Fruit fly (Drosophila melanogaster): Measurements from ENCODE around the gene cact.
A peak's percentile ranks its signal among the peaks of the same experiment; 100 is the strongest.

cact gene

DNA sequence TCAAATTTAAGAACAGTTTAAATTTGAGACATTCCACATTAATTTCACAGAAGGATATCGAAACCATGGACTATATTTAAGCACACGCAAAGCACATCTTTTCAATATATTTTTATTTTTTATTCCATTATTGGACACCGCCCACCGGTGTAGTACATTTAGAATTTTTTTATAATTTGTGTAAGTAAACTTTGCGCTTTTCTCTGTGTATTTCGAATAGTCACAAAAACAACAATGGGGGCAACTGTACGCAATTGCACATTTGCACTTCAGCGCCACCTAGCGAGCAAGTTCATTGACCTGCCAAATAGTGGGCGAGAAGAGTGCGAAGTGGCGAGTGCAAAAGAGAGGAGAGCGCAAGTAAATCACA lies 50.2 kb downstream of the cact start (continued):
- TF ChIP-seq CG11504 (tag; optimal IDR thresholded peaks at IDR 0.05) (peak; percentile 64), fd3F (GFP tag; optimal IDR thresholded peaks at IDR 0.05) (peak; percentile 2), vvl (GFP tag; IDR thresholded peaks at IDR 0.05) (0 out of 2 replicates have a peak, but pooled peaks have one; percentile 46), CG2116 (GFP tag; optimal IDR thresholded peaks at IDR 0.05) (peak; percentile 5), crol (GFP tag; IDR thresholded peaks at IDR 0.05) (0 out of 2 replicates have a peak, but pooled peaks have one; percentile 36), CG12071 (GFP tag; optimal IDR thresholded peaks at IDR 0.05) (peak; percentile 45), E2f1 (GFP tag; IDR thresholded peaks at IDR 0.05) (peak; percentile 15; the same call in 1 of the 2 replicates), CG16815 (GFP tag; optimal IDR thresholded peaks at IDR 0.05) (peak; percentile 24), pb (GFP tag; optimal IDR thresholded peaks at IDR 0.05) (no peak), HLH3B (GFP tag; IDR thresholded peaks at IDR 0.05) (no peak), fd96Cb (tag; optimal IDR thresholded peaks at IDR 0.05) (peak; percentile 38), CG8388 (GFP tag; optimal IDR thresholded peaks at IDR 0.05) (peak; percentile 36), Sox100B (GFP tag; optimal IDR thresholded peaks at IDR 0.05) (peak; percentile 46), dimm (GFP tag; IDR thresholded peaks at IDR 0.05) (no peak), CG1603 (tag; optimal IDR thresholded peaks at IDR 0.05) (peak; percentile 19), CG15073 (GFP tag; optimal IDR thresholded peaks at IDR 0.05) (no peak), so (GFP tag; IDR thresholded peaks at IDR 0.05) (no peak), CG17802 (tag; optimal IDR thresholded peaks at IDR 0.05) (no peak), CG9215 (GFP tag; IDR thresholded peaks at IDR 0.05) (0 out of 2 replicates have a peak, but pooled peaks have one; percentile 33), CG1529 (GFP tag; optimal IDR thresholded peaks at IDR 0.05) (peak; percentile 34), CG13296 (GFP tag; optimal IDR thresholded peaks at IDR 0.05) (peak; percentile 29), Camta (GFP tag; optimal IDR thresholded peaks at IDR 0.05) (no peak), CG7786 (GFP tag; optimal IDR thresholded peaks at IDR 0.05) (peak; percentile 18), unpg (GFP tag; optimal IDR thresholded peaks at IDR 0.05) (peak; percentile 55), da (GFP tag; optimal IDR thresholded peaks at IDR 0.05) (no peak), Six4 (GFP tag; optimal IDR thresholded peaks at IDR 0.05) (no peak), eyg (GFP tag; optimal IDR thresholded peaks at IDR 0.05) (peak; percentile 42), org-1 (GFP tag; optimal IDR thresholded peaks at IDR 0.05) (peak; percentile 55), CG8478 (optimal IDR thresholded peaks at IDR 0.05) (no peak), CTCF (GFP tag; optimal IDR thresholded peaks at IDR 0.05) (peak; percentile 90), Dek (tag; optimal IDR thresholded peaks at IDR 0.05) (peak; percentile 4), BtbVII (GFP tag; optimal IDR thresholded peaks at IDR 0.05) (peak; percentile 56), zfh1 (GFP tag; IDR thresholded peaks at IDR 0.05) (peak; percentile 19; the same call in 1 of the 3 replicates), CG31441 (GFP tag; IDR thresholded peaks at IDR 0.05) (peak; percentile 61), CG32532 (GFP tag; IDR thresholded peaks at IDR 0.05) (0 out of 2 replicates have a peak, but pooled peaks have one; percentile 14), ci (GFP tag; IDR thresholded peaks at IDR 0.05) (peak; percentile 60; the same call in 1 of the 3 replicates), CoRest (tag; optimal IDR thresholded peaks at IDR 0.05) (peak; percentile 66), CG15514 (GFP tag; optimal IDR thresholded peaks at IDR 0.05) (peak; percentile 45), Neu2 (GFP tag; optimal IDR thresholded peaks at IDR 0.05; ENCODE audit: borderline replicate concordance) (peak; percentile 78), CG12391 (tag; optimal IDR thresholded peaks at IDR 0.05) (peak; percentile 51), Mad (GFP tag; optimal IDR thresholded peaks at IDR 0.05) (peak; percentile 13), CG2875 (GFP tag; optimal IDR thresholded peaks at IDR 0.05) (peak; percentile 23), CG10366 (GFP tag; IDR thresholded peaks at IDR 0.05) (peak; percentile 35), MESR4 (GFP tag; optimal IDR thresholded peaks at IDR 0.05) (no peak), Poxn (GFP tag; IDR thresholded peaks at IDR 0.05) (no peak), CG6683 (GFP tag; optimal IDR thresholded peaks at IDR 0.05) (peak; percentile 40), chif (GFP tag; optimal IDR thresholded peaks at IDR 0.05) (peak in 1 of 2 experiments; percentile 1), ATbp (GFP tag; optimal IDR thresholded peaks at IDR 0.05) (peak; percentile 47), CG12299 (tag; optimal IDR thresholded peaks at IDR 0.05) (peak; percentile 17), CG11093 (GFP tag; IDR thresholded peaks at IDR 0.05) (no peak), jing (GFP tag; optimal IDR thresholded peaks at IDR 0.05) (peak; percentile 33), CG30431 (GFP tag; optimal IDR thresholded peaks at IDR 0.05) (peak; percentile 28)

All from whole organism, embryonic.